Fruit fly (Drosophila melanogaster): ENCODE measurements around the gene CG9919.

The CG9919 gene

dm6 chrX:16313078-16313875, 17.3 kb downstream of the CG9919 start, which contains the start of the genes CG9915 and SWIP:
CG9915 (minus strand) TSS chrX:16313138.
SWIP (plus strand) TSS chrX:16313709.
- no peak for TF ChIP-seq psq (optimal IDR thresholded peaks at IDR 0.05)
- TF ChIP-seq Dll (optimal IDR thresholded peaks at IDR 0.05), result no peak
- no peak for TF ChIP-seq pan (optimal IDR thresholded peaks at IDR 0.05)
- no peak for TF ChIP-seq CG8478 (optimal IDR thresholded peaks at IDR 0.05)
- TF ChIP-seq usp (GFP tag; optimal IDR thresholded peaks at IDR 0.05), result no peak
- TF ChIP-seq EcR (GFP tag; optimal IDR thresholded peaks at IDR 0.05), result no peak

DNA sequence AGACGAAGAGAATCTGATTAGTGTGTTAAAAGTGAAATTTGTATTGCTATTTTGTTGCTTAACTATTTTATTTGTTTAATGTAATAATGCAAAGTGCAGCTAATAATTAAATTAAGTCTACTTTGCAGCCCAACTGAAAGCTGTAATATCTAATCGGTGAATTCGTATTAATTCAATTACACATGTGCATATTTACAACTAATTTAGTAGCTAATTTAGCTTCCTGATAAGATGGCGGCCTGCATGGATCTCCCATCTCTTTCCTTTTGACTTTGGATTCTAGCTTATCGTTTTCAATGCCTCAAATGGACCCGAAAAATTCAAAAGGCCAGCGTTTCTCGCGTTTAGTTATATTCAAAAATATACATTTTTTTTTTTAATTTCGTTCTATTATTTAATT, 20.8 kb downstream of the CG9919 start:
- TF ChIP-seq EcR (GFP tag; optimal IDR thresholded peaks at IDR 0.05) (no peak), psq (optimal IDR thresholded peaks at IDR 0.05) (no peak), usp (GFP tag; optimal IDR thresholded peaks at IDR 0.05) (no peak), Dll (optimal IDR thresholded peaks at IDR 0.05) (no peak), CG8478 (optimal IDR thresholded peaks at IDR 0.05) (no peak), pan (optimal IDR thresholded peaks at IDR 0.05) (no peak)

DNA sequence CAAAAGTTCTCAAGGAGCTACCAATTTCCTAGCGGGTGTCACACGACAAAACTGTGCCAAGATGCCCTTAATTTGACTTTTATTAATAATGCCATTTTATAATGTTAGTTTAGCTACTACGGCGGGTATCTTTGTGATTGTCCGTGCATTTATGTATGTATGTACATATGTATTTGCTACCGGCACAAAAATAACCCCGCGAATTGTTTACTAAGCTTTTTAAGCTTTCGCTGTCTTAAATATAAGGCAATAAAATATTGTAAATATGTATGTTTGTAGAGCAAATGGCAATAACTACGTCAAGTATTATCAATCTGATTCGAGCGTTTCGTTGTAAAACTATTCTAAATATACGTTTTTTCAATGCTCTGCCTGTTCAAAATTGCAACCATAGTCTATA, 21.6 kb downstream of the CG9919 start:
- TF ChIP-seq EcR (GFP tag; optimal IDR thresholded peaks at IDR 0.05) (no peak), Dll (optimal IDR thresholded peaks at IDR 0.05) (no peak), psq (optimal IDR thresholded peaks at IDR 0.05) (no peak), pan (optimal IDR thresholded peaks at IDR 0.05) (no peak), usp (GFP tag; optimal IDR thresholded peaks at IDR 0.05) (no peak), CG8478 (optimal IDR thresholded peaks at IDR 0.05) (no peak)

dm6 chrX:16308310-16308918, 22.1 kb downstream of the CG9919 start, which contains the start of gene Had1:
Had1 (minus strand) TSS chrX:16308667.
- no peak for TF ChIP-seq CG8478 (optimal IDR thresholded peaks at IDR 0.05)
- TF ChIP-seq pan (optimal IDR thresholded peaks at IDR 0.05), result no peak
- TF ChIP-seq psq (optimal IDR thresholded peaks at IDR 0.05), result no peak
- TF ChIP-seq EcR (GFP tag; optimal IDR thresholded peaks at IDR 0.05), result no peak
- TF ChIP-seq Dll (optimal IDR thresholded peaks at IDR 0.05), result no peak
- no peak for TF ChIP-seq usp (GFP tag; optimal IDR thresholded peaks at IDR 0.05)

dm6 chrX:16303636-16304035, 26.9 kb downstream of the CG9919 start, which contains the start of gene CG3679:
CG3679 (plus strand) TSS chrX:16303870.
- no peak for TF ChIP-seq CG8478 (optimal IDR thresholded peaks at IDR 0.05)
- no peak for TF ChIP-seq psq (optimal IDR thresholded peaks at IDR 0.05)
- no peak for TF ChIP-seq Dll (optimal IDR thresholded peaks at IDR 0.05)
- TF ChIP-seq pan (optimal IDR thresholded peaks at IDR 0.05), result no peak
- no peak for TF ChIP-seq usp (GFP tag; optimal IDR thresholded peaks at IDR 0.05)
- TF ChIP-seq EcR (GFP tag; optimal IDR thresholded peaks at IDR 0.05), result no peak

DNA sequence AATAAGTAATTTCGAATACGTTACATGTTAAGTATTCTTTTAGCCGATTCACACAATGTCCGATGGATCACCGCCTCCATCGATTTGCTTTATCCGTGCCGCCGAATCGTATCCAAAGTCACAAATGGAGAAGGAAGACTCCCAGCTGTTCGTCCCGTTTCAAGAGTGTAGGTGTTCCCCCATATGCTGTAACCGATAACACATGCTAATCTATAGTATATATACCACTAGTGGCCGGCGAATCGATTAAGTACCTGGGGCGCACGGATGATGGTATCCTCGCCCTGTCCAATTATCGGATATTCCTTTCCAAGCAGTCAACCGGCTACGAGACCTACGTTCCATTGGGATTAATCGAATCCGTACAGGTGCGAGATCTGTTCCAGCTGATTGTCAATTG, 32.9 kb downstream of the CG9919 start, which contains the start of gene ERp44:
TSS of gene ERp44 (minus strand) at position 101 of the 400 bp plus-strand sequence.
- TF ChIP-seq usp (GFP tag; optimal IDR thresholded peaks at IDR 0.05) (no peak), Dll (optimal IDR thresholded peaks at IDR 0.05) (no peak), pan (optimal IDR thresholded peaks at IDR 0.05) (no peak), psq (optimal IDR thresholded peaks at IDR 0.05) (no peak), CG8478 (optimal IDR thresholded peaks at IDR 0.05) (no peak), EcR (GFP tag; optimal IDR thresholded peaks at IDR 0.05) (no peak)

- TF ChIP-seq usp (GFP tag; optimal IDR thresholded peaks at IDR 0.05), result no peak
- no peak for TF ChIP-seq pan (optimal IDR thresholded peaks at IDR 0.05)
- TF ChIP-seq psq (optimal IDR thresholded peaks at IDR 0.05), result no peak
- TF ChIP-seq CG8478 (optimal IDR thresholded peaks at IDR 0.05), result no peak
- TF ChIP-seq EcR (GFP tag; optimal IDR thresholded peaks at IDR 0.05), result no peak
- TF ChIP-seq Dll (optimal IDR thresholded peaks at IDR 0.05), result no peak
Measured at dm6 chrX:16296423-16297292, 33.9 kb downstream of the CG9919 start, which contains the start of gene CG3632. CG3632 (plus strand) TSS chrX:16296671.

DNA sequence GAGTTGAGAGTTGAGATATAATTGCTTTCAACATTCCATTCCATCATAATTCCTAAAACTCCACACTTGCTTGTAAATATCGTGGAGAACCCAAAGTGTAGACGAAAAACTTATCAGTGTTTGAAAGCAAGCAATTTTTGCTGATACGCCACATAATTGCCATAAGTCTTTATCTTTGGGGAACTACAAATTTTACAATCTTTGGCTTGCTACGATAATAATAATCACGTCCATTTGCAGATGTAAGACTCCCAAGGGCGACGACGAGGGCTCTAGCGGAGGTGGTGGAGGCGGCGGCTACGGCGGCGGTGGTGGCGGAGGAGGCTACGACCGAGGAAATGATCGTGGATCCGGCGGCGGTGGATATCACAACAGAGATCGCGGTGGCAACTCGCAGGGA, 37.9 kb downstream of the CG9919 start:
- no peak for TF ChIP-seq usp (GFP tag; optimal IDR thresholded peaks at IDR 0.05)
- TF ChIP-seq Dll (optimal IDR thresholded peaks at IDR 0.05), result no peak
- TF ChIP-seq CG8478 (optimal IDR thresholded peaks at IDR 0.05), result no peak
- TF ChIP-seq EcR (GFP tag; optimal IDR thresholded peaks at IDR 0.05), result no peak
- TF ChIP-seq psq (optimal IDR thresholded peaks at IDR 0.05), result no peak
- no peak for TF ChIP-seq pan (optimal IDR thresholded peaks at IDR 0.05)

- TF ChIP-seq CG8478 (optimal IDR thresholded peaks at IDR 0.05), result no peak
- no peak for TF ChIP-seq psq (optimal IDR thresholded peaks at IDR 0.05)
- no peak for TF ChIP-seq EcR (GFP tag; optimal IDR thresholded peaks at IDR 0.05)
- TF ChIP-seq usp (GFP tag; optimal IDR thresholded peaks at IDR 0.05), result no peak
- no peak for TF ChIP-seq pan (optimal IDR thresholded peaks at IDR 0.05)
- no peak for TF ChIP-seq Dll (optimal IDR thresholded peaks at IDR 0.05)
Measured at dm6 chrX:16288999-16289398, 41.6 kb downstream of the CG9919 start.

dm6 chrX:16288492-16288964, 42.0 kb downstream of the CG9919 start, which contains the start of the genes CG32576 and caz:
CG32576 (minus strand) TSS chrX:16288533.
caz (plus strand) TSS chrX:16288810.
- no peak for TF ChIP-seq Dll (optimal IDR thresholded peaks at IDR 0.05)
- no peak for TF ChIP-seq CG8478 (optimal IDR thresholded peaks at IDR 0.05)
- no peak for TF ChIP-seq psq (optimal IDR thresholded peaks at IDR 0.05)
- no peak for TF ChIP-seq EcR (GFP tag; optimal IDR thresholded peaks at IDR 0.05)
- TF ChIP-seq usp (GFP tag; optimal IDR thresholded peaks at IDR 0.05), result no peak
- TF ChIP-seq pan (optimal IDR thresholded peaks at IDR 0.05), result no peak

All from whole organism.